Worm (Caenorhabditis elegans) whole organism, L1 larva: ENCODE data around the gene ahsa-1.

Experiments
- C04F5.9 ChIP-seq: sonication (generic microtip); optimal IDR thresholded peaks from 2 replicates; lab custom pipeline; 2016; ENCODE audit warnings: missing genetic modification characterization, missing compliant biosample characterization
- Y116A8C.19 ChIP-seq: sonication (generic microtip); optimal IDR thresholded peaks from 2 replicates; lab custom pipeline; 2016; ENCODE audit warnings: missing compliant biosample characterization, missing genetic modification characterization, borderline replicate concordance
- alr-1 ChIP-seq: fragments of 200-800 bp; sonication (Bioruptor generic); optimal IDR thresholded peaks from 2 replicates; lab custom pipeline; 2018; ENCODE audit warnings: borderline replicate concordance, mild to moderate bottlenecking, missing genetic modification characterization, missing compliant biosample characterization
- aly-2 ChIP-seq: fragments of 150-350 bp; optimal IDR thresholded peaks from 2 replicates; lab custom pipeline; 2014; ENCODE audit warnings: missing biosample characterization, missing genetic modification characterization
- blmp-1 ChIP-seq: fragments of 150-350 bp; optimal IDR thresholded peaks from 2 replicates; lab custom pipeline; 2014; ENCODE audit warnings: missing biosample characterization, missing genetic modification characterization
- ceh-63 ChIP-seq: fragments of 200-800 bp; sonication (Bioruptor generic); optimal IDR thresholded peaks from 2 replicates; lab custom pipeline; 2018; ENCODE audit warnings: mild to moderate bottlenecking, missing genetic modification characterization, missing compliant biosample characterization
- ceh-8 ChIP-seq: fragments of 200-800 bp; sonication (Bioruptor generic); optimal IDR thresholded peaks from 2 replicates; lab custom pipeline; 2018; ENCODE audit warnings: mild to moderate bottlenecking, missing genetic modification characterization, moderate library complexity, missing compliant biosample characterization
- ceh-82 ChIP-seq, 3 experiments: fragments of 150-350 bp in 1 of 3; sonication (generic microtip) in 2 of 3; optimal IDR thresholded peaks; 2 replicates each; lab custom pipeline; 2014 to 2017; ENCODE audit warnings: missing biosample characterization in 3 of 3, missing genetic modification characterization in 3 of 3
- ceh-88 ChIP-seq: fragments of 200-800 bp; sonication (Bioruptor generic); IDR thresholded peaks from 2 replicates; pipeline ENCODE4 v1.3.6; 2022; ENCODE audit warnings: missing genetic modification characterization, missing compliant biosample characterization
- ceh-90 ChIP-seq: sonication (generic microtip); optimal IDR thresholded peaks from 2 replicates; lab custom pipeline; 2016; ENCODE audit warnings: missing genetic modification characterization, missing compliant biosample characterization
- dpl-1 ChIP-seq, 3 experiments: fragments of 150-350 bp in 2 of 3; sonication (generic microtip) in 1 of 3; optimal IDR thresholded peaks; 2 replicates each; lab custom pipeline; 2014 to 2017; ENCODE audit warnings: missing biosample characterization in 3 of 3, missing genetic modification characterization in 3 of 3, missing genetic modification reagents in 3 of 3
- dsc-1 ChIP-seq: sonication (generic microtip); optimal IDR thresholded peaks from 2 replicates; lab custom pipeline; 2016; ENCODE audit warnings: mild to moderate bottlenecking, missing genetic modification characterization, missing compliant biosample characterization
- egl-13 ChIP-seq: sonication (generic microtip); optimal IDR thresholded peaks from 2 replicates; lab custom pipeline; 2016; ENCODE audit warnings: missing genotype, missing genetic modification reagents, missing genetic modification characterization, missing compliant biosample characterization
- elt-2 ChIP-seq: sonication (generic microtip); optimal IDR thresholded peaks from 2 replicates; lab custom pipeline; 2016; ENCODE audit warnings: missing genetic modification characterization, mild to moderate bottlenecking, inconsistent platforms, missing compliant biosample characterization, missing genetic modification reagents
- fkh-10 ChIP-seq: sonication (generic microtip); optimal IDR thresholded peaks from 2 replicates; lab custom pipeline; 2017; ENCODE audit warnings: missing biosample characterization, missing genetic modification reagents, missing genetic modification characterization
- fkh-8 ChIP-seq: sonication (generic microtip); optimal IDR thresholded peaks from 2 replicates; lab custom pipeline; 2016; ENCODE audit warnings: mild to moderate bottlenecking, missing genetic modification characterization, missing compliant biosample characterization
- grh-1 ChIP-seq: fragments of 200-800 bp; sonication (Bioruptor generic); IDR thresholded peaks from 2 replicates; pipeline ENCODE4 v1.3.6; 2022; ENCODE audit warnings: missing genetic modification reagents, missing genetic modification characterization, missing compliant biosample characterization
- hlh-4 ChIP-seq: sonication (generic microtip); optimal IDR thresholded peaks from 2 replicates; lab custom pipeline; 2016; ENCODE audit warnings: mild to moderate bottlenecking, missing genetic modification characterization, missing compliant biosample characterization
- hpl-2 ChIP-seq: fragments of 150-350 bp; optimal IDR thresholded peaks from 2 replicates; lab custom pipeline; 2014; ENCODE audit warnings: missing biosample characterization, missing genetic modification reagents, missing genetic modification characterization
- irx-1 ChIP-seq: sonication (generic microtip); optimal IDR thresholded peaks from 2 replicates; lab custom pipeline; 2016; ENCODE audit warnings: missing genetic modification characterization, missing compliant biosample characterization
- isw-1 ChIP-seq: fragments of 200-800 bp; sonication (Bioruptor generic); IDR thresholded peaks from 2 replicates; pipeline ENCODE4 v1.3.6; 2022; ENCODE audit warnings: missing genetic modification characterization, missing compliant biosample characterization
- lin-14 ChIP-seq: fragments of 200-800 bp; sonication (Bioruptor generic); optimal IDR thresholded peaks from 2 replicates; lab custom pipeline; 2018; ENCODE audit warnings: mild to moderate bottlenecking, missing genetic modification characterization, moderate library complexity, missing compliant biosample characterization
- lin-15B ChIP-seq: fragments of 150-350 bp; sonication (generic microtip); optimal IDR thresholded peaks from 3 replicates; lab custom pipeline; 2014; ENCODE audit warnings: missing biosample characterization, missing genetic modification characterization
- lir-3 ChIP-seq: sonication (generic microtip); optimal IDR thresholded peaks from 2 replicates; lab custom pipeline; 2016; ENCODE audit warnings: mild to moderate bottlenecking, missing genetic modification characterization, moderate library complexity, missing compliant biosample characterization; ENCODE audit not compliant: poor library complexity
- mab-9 ChIP-seq: fragments of 200-800 bp; sonication (Bioruptor generic); IDR thresholded peaks from 2 replicates; pipeline ENCODE4 v1.3.6; 2022; ENCODE audit warnings: missing genetic modification reagents, missing genetic modification characterization, missing compliant biosample characterization
- mef-2 ChIP-seq: fragments of 150-350 bp; optimal IDR thresholded peaks from 2 replicates; lab custom pipeline; 2014; ENCODE audit warnings: missing biosample characterization, missing genetic modification characterization
- mep-1 ChIP-seq: fragments of 150-350 bp; optimal IDR thresholded peaks from 2 replicates; lab custom pipeline; 2014; ENCODE audit warnings: missing biosample characterization, missing genetic modification characterization
- nhr-19 ChIP-seq: fragments of 200-800 bp; sonication (Bioruptor generic); conservative IDR thresholded peaks from 2 replicates; pipeline ENCODE4 v1.3.6; 2022; ENCODE audit warnings: missing genetic modification characterization, missing compliant biosample characterization
- nhr-20 ChIP-seq: sonication (generic microtip); optimal IDR thresholded peaks from 2 replicates; lab custom pipeline; 2016; ENCODE audit warnings: mild to moderate bottlenecking, missing genetic modification characterization, missing compliant biosample characterization
- nhr-237 ChIP-seq: fragments of 150-350 bp; optimal IDR thresholded peaks from 2 replicates; lab custom pipeline; 2014; ENCODE audit warnings: missing biosample characterization, missing genetic modification characterization
- nhr-28 ChIP-seq: fragments of 150-350 bp; optimal IDR thresholded peaks from 2 replicates; lab custom pipeline; 2014; ENCODE audit warnings: missing biosample characterization, missing genetic modification characterization
- nhr-76 ChIP-seq: sonication (generic microtip); optimal IDR thresholded peaks from 2 replicates; lab custom pipeline; 2017; ENCODE audit warnings: missing biosample characterization, missing genetic modification characterization
- nhr-77 ChIP-seq: fragments of 150-350 bp; optimal IDR thresholded peaks from 2 replicates; lab custom pipeline; 2014; ENCODE audit warnings: missing biosample characterization, missing genetic modification characterization
- nhr-84 ChIP-seq: sonication (generic microtip); optimal IDR thresholded peaks from 2 replicates; lab custom pipeline; 2017; ENCODE audit warnings: missing biosample characterization, missing genetic modification characterization
- nhr-85 ChIP-seq: sonication (generic microtip); peaks from one replicate; lab custom pipeline; 2016; ENCODE audit warnings: missing genetic modification characterization, inconsistent platforms, missing compliant biosample characterization
- nhr-90 ChIP-seq: sonication (generic microtip); optimal IDR thresholded peaks from 2 replicates; lab custom pipeline; 2016; ENCODE audit warnings: mild to moderate bottlenecking, missing genetic modification characterization, missing compliant biosample characterization; ENCODE audit not compliant: poor library complexity
- pag-3 ChIP-seq: sonication (generic microtip); optimal IDR thresholded peaks from 2 replicates; lab custom pipeline; 2017; ENCODE audit warnings: missing genetic modification characterization, mild to moderate bottlenecking, missing compliant biosample characterization, antibody characterized with exemption, borderline replicate concordance; ENCODE audit not compliant: insufficient read depth
- pax-3 ChIP-seq: fragments of 200-800 bp; sonication (Bioruptor generic); optimal IDR thresholded peaks from 2 replicates; lab custom pipeline; 2018; ENCODE audit warnings: mild to moderate bottlenecking, missing genetic modification characterization, moderate library complexity, missing compliant biosample characterization
- snu-23 ChIP-seq: sonication (generic microtip); optimal IDR thresholded peaks from 2 replicates; lab custom pipeline; 2016; ENCODE audit warnings: missing genetic modification characterization, missing compliant biosample characterization
- sox-4 ChIP-seq: sonication (generic microtip); optimal IDR thresholded peaks from 2 replicates; lab custom pipeline; 2016; ENCODE audit warnings: missing genetic modification characterization, missing compliant biosample characterization
- sptf-1 ChIP-seq: fragments of 150-350 bp; optimal IDR thresholded peaks from 2 replicates; lab custom pipeline; 2014; ENCODE audit warnings: missing biosample characterization, missing genetic modification characterization
- sup-37 ChIP-seq: fragments of 200-800 bp; sonication (Bioruptor generic); optimal IDR thresholded peaks from 2 replicates; lab custom pipeline; 2018; ENCODE audit warnings: mild to moderate bottlenecking, missing genetic modification characterization, missing compliant biosample characterization
- swsn-7 ChIP-seq: sonication (generic microtip); optimal IDR thresholded peaks from 2 replicates; lab custom pipeline; 2016; ENCODE audit warnings: missing genetic modification characterization, missing compliant biosample characterization
- tbx-2 ChIP-seq: sonication (generic microtip); optimal IDR thresholded peaks from 2 replicates; lab custom pipeline; 2016; ENCODE audit warnings: missing genetic modification characterization, missing compliant biosample characterization
- unc-130 ChIP-seq: fragments of 150-350 bp; optimal IDR thresholded peaks from 2 replicates; lab custom pipeline; 2017; ENCODE audit warnings: missing biosample characterization, missing genetic modification characterization, inconsistent platforms
- unc-30 ChIP-seq: sonication (generic microtip); optimal IDR thresholded peaks from 2 replicates; lab custom pipeline; 2017; ENCODE audit warnings: missing biosample characterization, missing genetic modification characterization
- vab-15 ChIP-seq: sonication (generic microtip); optimal IDR thresholded peaks from 2 replicates; lab custom pipeline; 2017; ENCODE audit warnings: missing genotype, mild to moderate bottlenecking, missing genetic modification characterization, missing compliant biosample characterization
- xbp-1 ChIP-seq: sonication (generic microtip); optimal IDR thresholded peaks from 2 replicates; lab custom pipeline; 2016; ENCODE audit warnings: missing genetic modification characterization, missing compliant biosample characterization
- zip-4 ChIP-seq: fragments of 200-800 bp; sonication (Bioruptor generic); optimal IDR thresholded peaks from 2 replicates; lab custom pipeline; 2018; ENCODE audit warnings: mild to moderate bottlenecking, missing genetic modification characterization, moderate library complexity, missing compliant biosample characterization

The ahsa-1 gene

DNA sequence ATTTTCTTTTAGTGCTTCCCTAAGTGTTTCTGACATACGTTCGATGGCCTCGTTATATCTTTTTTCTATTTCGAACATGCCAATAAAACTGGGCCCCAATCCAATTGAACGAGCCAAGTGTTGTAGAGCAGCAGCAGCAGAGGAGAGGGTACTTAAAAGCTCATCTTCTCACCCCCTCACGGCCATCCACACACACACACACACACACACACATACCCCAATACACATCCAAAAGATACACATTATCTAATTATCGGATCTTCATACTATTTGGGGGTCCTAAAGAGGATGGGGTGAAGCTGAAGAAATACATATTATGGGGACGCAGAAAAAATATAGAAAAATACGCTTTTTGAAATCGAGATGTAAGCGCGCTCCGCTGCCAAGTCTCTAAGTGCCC is 12.4 kb downstream of the ahsa-1 start:
- TF ChIP-seq mab-9 (GFP tag; lab: Robert Waterston, UW) = no peak
- TF ChIP-seq lin-14 (GFP tag; lab: Kevin White, UChicago) = peak; percentile 64

DNA sequence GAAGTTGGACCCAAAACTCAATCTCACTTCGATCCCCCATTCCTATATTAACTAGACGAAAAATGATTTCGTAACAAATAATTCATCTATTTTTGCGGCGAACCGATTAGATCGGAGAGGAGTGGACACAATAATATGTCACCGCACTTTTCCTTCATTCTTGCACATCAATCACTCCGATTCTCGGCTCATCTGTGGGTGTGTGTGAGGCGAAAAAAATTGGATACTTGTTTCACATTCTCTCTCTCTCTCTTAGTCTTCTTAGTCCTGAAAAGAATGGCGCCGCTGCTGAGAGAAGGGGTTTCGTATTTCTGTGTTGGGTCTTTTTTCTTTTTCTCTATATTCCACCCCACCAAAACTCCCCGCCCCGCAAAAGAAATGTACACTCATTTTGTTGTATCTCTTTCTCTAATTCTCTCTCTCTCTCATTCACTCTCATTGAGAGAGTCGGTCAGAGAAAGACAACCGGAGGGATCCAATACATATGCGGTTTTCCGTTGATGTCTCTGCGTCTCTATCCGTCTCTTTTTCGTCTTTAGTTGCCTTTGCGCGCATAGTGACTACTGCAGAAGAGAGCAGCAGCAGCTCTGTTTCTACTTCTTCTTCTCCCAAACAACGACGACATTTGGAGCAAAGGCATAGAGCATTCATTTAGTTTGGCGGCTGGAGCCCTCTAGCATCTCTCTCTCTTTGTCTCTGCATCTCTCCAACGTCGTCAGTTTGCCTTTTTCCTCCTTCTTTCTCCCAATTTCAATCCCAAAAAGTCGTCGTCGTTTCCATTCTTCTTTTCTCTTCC is 14.0 kb downstream of the ahsa-1 start, which contains the start of gene unc-76:
Gene unc-76, plus strand, starts transcription at position 746 of the 796 bp plus-strand sequence.
- TF ChIP-seq sup-37 (GFP tag; lab: Kevin White, UChicago) (no peak), unc-30 (no peak), hpl-2 (GFP tag; lab: Kevin White, UChicago) (no peak), dpl-1 (GFP tag; optimal IDR thresholded peaks at IDR 0.05; lab: Kevin White, UChicago) (peak; percentile 49 to 59 (median 57)), hlh-4 (tag; lab: Kevin White, UChicago) (no peak), egl-13 (tag; lab: Kevin White, UChicago) (no peak), nhr-20 (tag; lab: Kevin White, UChicago) (peak; percentile 81), xbp-1 (tag; lab: Kevin White, UChicago) (peak; percentile 80), lir-3 (tag; lab: Kevin White, UChicago) (peak; percentile 81), sox-4 (peak; percentile 14), mab-9 (GFP tag; lab: Robert Waterston, UW) (peak; percentile 74), ceh-88 (GFP tag; lab: Robert Waterston, UW) (no peak; the same call in 1 of the 2 replicates), snu-23 (GFP tag; lab: Kevin White, UChicago) (peak; percentile 90), lin-15B (peak; percentile 29), ceh-8 (peak; percentile 58), mep-1 (tag; lab: Kevin White, UChicago) (peak; percentile 92), vab-15 (tag; lab: Kevin White, UChicago) (no peak), nhr-90 (peak; percentile 13), irx-1 (tag; lab: Kevin White, UChicago) (peak; percentile 80), nhr-237 (peak; percentile 77), fkh-8 (tag; lab: Kevin White, UChicago) (peak; percentile 95), dsc-1 (tag; lab: Kevin White, UChicago) (peak; percentile 89), nhr-19 (GFP tag; lab: Robert Waterston, UW) (peak; percentile 81), grh-1 (GFP tag; lab: Robert Waterston, UW) (no peak), C04F5.9 (tag; lab: Kevin White, UChicago) (no peak), ceh-82 (tag; optimal IDR thresholded peaks at IDR 0.05; lab: Kevin White, UChicago) (peak; percentile 49 to 84 (median 70)), swsn-7 (tag; lab: Kevin White, UChicago) (peak; percentile 90), nhr-76 (no peak), nhr-28 (tag; lab: Kevin White, UChicago) (no peak), pax-3 (tag; lab: Kevin White, UChicago) (peak; percentile 88), nhr-77 (tag; lab: Kevin White, UChicago) (peak; percentile 71), fkh-10 (GFP tag; lab: Kevin White, UChicago) (peak; percentile 56), isw-1 (GFP tag; lab: Robert Waterston, UW) (peak; percentile 68), alr-1 (tag; lab: Kevin White, UChicago) (no peak), elt-2 (tag; lab: Kevin White, UChicago) (no peak), aly-2 (tag; lab: Kevin White, UChicago) (peak; percentile 41), pag-3 (tag; lab: Kevin White, UChicago) (no peak), sptf-1 (tag; lab: Kevin White, UChicago) (no peak), nhr-84 (tag; lab: Kevin White, UChicago) (no peak), Y116A8C.19 (tag; lab: Kevin White, UChicago) (no peak), zip-4 (GFP tag; lab: Kevin White, UChicago) (no peak), nhr-85 (tag; lab: Kevin White, UChicago) (peak; percentile 88), ceh-63 (GFP tag; lab: Kevin White, UChicago) (no peak), blmp-1 (tag; lab: Kevin White, UChicago) (peak; percentile 36), ceh-90 (tag; lab: Kevin White, UChicago) (no peak), tbx-2 (tag; lab: Kevin White, UChicago) (peak; percentile 91), unc-130 (peak; percentile 19), mef-2 (tag; lab: Kevin White, UChicago) (peak; percentile 55)
